Worm (Caenorhabditis elegans): ENCODE measurements around the gene agr-1.

agr-1 gene

ce11 chrII:6824524-6824923 lies 49.5 kb upstream of the agr-1 start (continued):
- TF ChIP-seq T20F7.1 (GFP tag; optimal IDR thresholded peaks at IDR 0.05) (peak; percentile 8), lin-15B (tag; optimal IDR thresholded peaks at IDR 0.05) (no peak), dpl-1 (GFP tag; optimal IDR thresholded peaks at IDR 0.05) (no peak), ceh-82 (tag; optimal IDR thresholded peaks at IDR 0.05) (no peak), nhr-42 (GFP tag; IDR thresholded peaks at IDR 0.05) (no peak), mes-2 (tag; optimal IDR thresholded peaks at IDR 0.05; ENCODE audit: poor library complexity, severe bottlenecking) (no peak), unc-39 (tag; optimal IDR thresholded peaks at IDR 0.05) (no peak), skn-1 (tag; optimal IDR thresholded peaks at IDR 0.05) (no peak), ztf-7 (tag; optimal IDR thresholded peaks at IDR 0.05) (no peak), snpc-4 (tag; optimal IDR thresholded peaks at IDR 0.05) (no peak), nhr-48 (tag; optimal IDR thresholded peaks at IDR 0.05) (no peak), F10B5.3 (tag; optimal IDR thresholded peaks at IDR 0.05) (no peak), lin-29 (GFP tag; IDR thresholded peaks at IDR 0.05) (no peak), nhr-41 (GFP tag; IDR thresholded peaks at IDR 0.05) (no peak), ceh-20 (GFP tag; IDR thresholded peaks at IDR 0.05) (peak; percentile 35; the same call in 1 of the 2 replicates), php-3 (GFP tag; IDR thresholded peaks at IDR 0.05) (no peak), Y105C5A.15 (GFP tag; IDR thresholded peaks at IDR 0.05) (no peak), nhr-76 (tag; optimal IDR thresholded peaks at IDR 0.05) (no peak), fkh-10 (GFP tag; optimal IDR thresholded peaks at IDR 0.05) (no peak), unc-130 (GFP tag; optimal IDR thresholded peaks at IDR 0.05) (no peak), madf-9 (GFP tag; conservative IDR thresholded peaks at IDR 0.05) (no peak), tra-1 (GFP tag; IDR thresholded peaks at IDR 0.05) (peak; percentile 65), ama-1 (optimal IDR thresholded peaks at IDR 0.05) (no peak), ctbp-1 (GFP tag; IDR thresholded peaks at IDR 0.05) (no peak), saeg-2 (GFP tag; IDR thresholded peaks at IDR 0.05) (no peak), lin-13 (GFP tag; optimal IDR thresholded peaks at IDR 0.05) (no peak), egl-43 (GFP tag; IDR thresholded peaks at IDR 0.05) (no peak), fos-1 (tag; optimal IDR thresholded peaks at IDR 0.05) (no peak), ceh-44 (GFP tag; IDR thresholded peaks at IDR 0.05) (no peak), zfp-3 (GFP tag; conservative IDR thresholded peaks at IDR 0.05) (no peak), lsy-2 (tag; optimal IDR thresholded peaks at IDR 0.05) (no peak), set-16 (GFP tag; IDR thresholded peaks at IDR 0.05) (no peak), ZK546.5 (tag; optimal IDR thresholded peaks at IDR 0.05) (no peak), daf-16 (GFP tag; optimal IDR thresholded peaks at IDR 0.05) (no peak), daf-16 (tag; optimal IDR thresholded peaks at IDR 0.05) (peak; percentile 45), mxl-3 (GFP tag; optimal IDR thresholded peaks at IDR 0.05) (peak; percentile 61), ztf-11 (tag; optimal IDR thresholded peaks at IDR 0.05) (no peak), mxl-2 (GFP tag; conservative IDR thresholded peaks at IDR 0.05) (no peak), gei-8 (GFP tag; optimal IDR thresholded peaks at IDR 0.05) (no peak), tag-97 (GFP tag; IDR thresholded peaks at IDR 0.05) (no peak), daf-12 (tag; optimal IDR thresholded peaks at IDR 0.05) (no peak), R02D3.7 (tag; optimal IDR thresholded peaks at IDR 0.05) (no peak), rbr-2 (tag; optimal IDR thresholded peaks at IDR 0.05) (no peak), aly-2 (tag; optimal IDR thresholded peaks at IDR 0.05) (no peak), nhr-111 (GFP tag; optimal IDR thresholded peaks at IDR 0.05) (no peak), mdt-29 (GFP tag; IDR thresholded peaks at IDR 0.05) (no peak), Y5F2A.4 (GFP tag; optimal IDR thresholded peaks at IDR 0.05) (no peak), F26F4.8 (GFP tag; conservative IDR thresholded peaks at IDR 0.05) (no peak), ZK337.2 (GFP tag; IDR thresholded peaks at IDR 0.05) (no peak), zip-11 (GFP tag; IDR thresholded peaks at IDR 0.05) (no peak), Y48G9A.11 (GFP tag; IDR thresholded peaks at IDR 0.05) (no peak), arid-1 (GFP tag; conservative IDR thresholded peaks at IDR 0.05) (no peak), lin-38 (GFP tag; IDR thresholded peaks at IDR 0.05) (no peak), pqm-1 (tag; optimal IDR thresholded peaks at IDR 0.05) (peak; percentile 93)
